Worm (Caenorhabditis elegans): Measurements from ENCODE around the gene Y7A5A.6.

- TF ChIP-seq elt-3 (tag; optimal IDR thresholded peaks at IDR 0.05) (no peak), elt-2 (tag; optimal IDR thresholded peaks at IDR 0.05) (no peak), egl-27 (tag; optimal IDR thresholded peaks at IDR 0.05) (no peak), nhr-19 (GFP tag; conservative IDR thresholded peaks at IDR 0.05) (no peak)
These were observed 26.1 kb downstream of the Y7A5A.6 start, which contains the start of gene Y7A5A.13 for ce11 chrX:15773262-15773908.

Data from whole organism, L1 larva.